Worm (Caenorhabditis elegans) whole organism, mixed stage, embryonic: ENCODE results near the gene ule-2.

ENCODE experiments used
- M03D4.4 ChIP-seq: sonication (generic microtip); optimal IDR thresholded peaks from 2 replicates; lab custom pipeline; 2017; ENCODE audit warnings: mild to moderate bottlenecking, missing genetic modification characterization, missing compliant biosample characterization
- bed-3 ChIP-seq: fragments of 200-800 bp; sonication (Bioruptor generic); optimal IDR thresholded peaks from 3 replicates; lab custom pipeline; 2018; ENCODE audit warnings: mild to moderate bottlenecking, missing genetic modification characterization, moderate library complexity, missing compliant biosample characterization
- blmp-1 ChIP-seq: fragments of 150-350 bp; optimal IDR thresholded peaks from 2 replicates; lab custom pipeline; 2014; ENCODE audit warnings: missing biosample characterization, missing genetic modification characterization
- ceh-39 ChIP-seq: fragments of 150-350 bp; optimal IDR thresholded peaks from 2 replicates; lab custom pipeline; 2014; ENCODE audit warnings: missing biosample characterization, missing genetic modification characterization
- ceh-43 ChIP-seq: fragments of 200-800 bp; sonication (Bioruptor generic); optimal IDR thresholded peaks from 2 replicates; lab custom pipeline; 2018; ENCODE audit warnings: mild to moderate bottlenecking, missing genetic modification characterization, moderate library complexity, missing compliant biosample characterization
- ceh-83 ChIP-seq: fragments of 200-800 bp; sonication (Bioruptor generic); optimal IDR thresholded peaks from 2 replicates; lab custom pipeline; 2018; ENCODE audit warnings: mild to moderate bottlenecking, missing genetic modification characterization, missing compliant biosample characterization
- ces-1 ChIP-seq: fragments of 150-350 bp; optimal IDR thresholded peaks from 2 replicates; lab custom pipeline; 2014; ENCODE audit warnings: missing biosample characterization, missing genetic modification reagents, missing genetic modification characterization
- cnd-1 ChIP-seq: fragments of 200-800 bp; sonication (Bioruptor generic); optimal IDR thresholded peaks from 2 replicates; lab custom pipeline; 2018; ENCODE audit warnings: mild to moderate bottlenecking, missing genetic modification characterization, missing compliant biosample characterization
- drap-1 ChIP-seq: fragments of 200-800 bp; sonication (Bioruptor generic); optimal IDR thresholded peaks from 3 replicates; lab custom pipeline; 2018; ENCODE audit warnings: mild to moderate bottlenecking, missing genetic modification characterization, missing compliant biosample characterization
- elt-1 ChIP-seq: sonication (generic microtip); optimal IDR thresholded peaks from 2 replicates; lab custom pipeline; 2017; ENCODE audit warnings: missing genetic modification characterization, mild to moderate bottlenecking, missing compliant biosample characterization, antibody characterized with exemption, moderate library complexity, borderline replicate concordance; ENCODE audit not compliant: insufficient read depth
- elt-3 ChIP-seq: fragments of 150-350 bp; optimal IDR thresholded peaks from 2 replicates; lab custom pipeline; 2014; ENCODE audit warnings: missing biosample characterization, missing genetic modification characterization
- hlh-1 ChIP-seq: fragments of 150-350 bp; optimal IDR thresholded peaks from 2 replicates; lab custom pipeline; 2014; ENCODE audit warnings: missing biosample characterization, missing genetic modification reagents, missing genetic modification characterization
- lin-13 ChIP-seq: fragments of 150-350 bp; optimal IDR thresholded peaks from 2 replicates; lab custom pipeline; 2014; ENCODE audit warnings: missing biosample characterization, missing genetic modification characterization
- lin-32 ChIP-seq: fragments of 200-800 bp; sonication (Bioruptor generic); optimal IDR thresholded peaks from 2 replicates; lab custom pipeline; 2018; ENCODE audit warnings: mild to moderate bottlenecking, missing genetic modification characterization, missing compliant biosample characterization
- lsy-2 ChIP-seq: fragments of 150-350 bp; optimal IDR thresholded peaks from 2 replicates; lab custom pipeline; 2014; ENCODE audit warnings: missing biosample characterization, missing genetic modification characterization
- mab-5 ChIP-seq: fragments of 150-350 bp; optimal IDR thresholded peaks from 2 replicates; lab custom pipeline; 2014; ENCODE audit warnings: missing biosample characterization, missing genetic modification characterization
- mep-1 ChIP-seq: fragments of 150-350 bp; optimal IDR thresholded peaks from 2 replicates; lab custom pipeline; 2017; ENCODE audit warnings: missing biosample characterization, missing genetic modification reagents, missing genetic modification characterization, inconsistent platforms
- mls-2 ChIP-seq: sonication (generic microtip); optimal IDR thresholded peaks from 2 replicates; lab custom pipeline; 2016; ENCODE audit warnings: mild to moderate bottlenecking, missing genetic modification characterization, moderate library complexity, missing compliant biosample characterization
- nhr-12 ChIP-seq: fragments of 150-350 bp; optimal IDR thresholded peaks from 2 replicates; lab custom pipeline; 2014; ENCODE audit warnings: missing biosample characterization, missing genetic modification characterization
- nhr-2 ChIP-seq: fragments of 150-350 bp; optimal IDR thresholded peaks from 2 replicates; lab custom pipeline; 2014; ENCODE audit warnings: missing biosample characterization, missing genetic modification characterization
- nhr-237 ChIP-seq: fragments of 150-350 bp; optimal IDR thresholded peaks from 2 replicates; lab custom pipeline; 2014; ENCODE audit warnings: missing biosample characterization, missing genetic modification characterization
- pha-4 ChIP-seq: fragments of 150-350 bp; optimal IDR thresholded peaks from 2 replicates; lab custom pipeline; 2018; ENCODE audit warnings: missing biosample characterization, missing genetic modification reagents, missing genetic modification characterization
- sem-2 ChIP-seq: fragments of 200-800 bp; sonication (Bioruptor generic); optimal IDR thresholded peaks from 2 replicates; lab custom pipeline; 2018; ENCODE audit warnings: mild to moderate bottlenecking, missing genetic modification characterization, missing compliant biosample characterization
- sptf-1 ChIP-seq: sonication (generic microtip); optimal IDR thresholded peaks from 2 replicates; lab custom pipeline; 2017; ENCODE audit warnings: mild to moderate bottlenecking, missing genetic modification characterization, moderate library complexity, missing compliant biosample characterization
- tbx-8 ChIP-seq: fragments of 200-800 bp; sonication (Bioruptor generic); optimal IDR thresholded peaks from 2 replicates; lab custom pipeline; 2018; ENCODE audit warnings: mild to moderate bottlenecking, missing genetic modification characterization, moderate library complexity, missing compliant biosample characterization
- unc-120 ChIP-seq: sonication (generic microtip); optimal IDR thresholded peaks from 2 replicates; lab custom pipeline; 2017; ENCODE audit warnings: missing genetic modification characterization, missing compliant biosample characterization; ENCODE audit not compliant: poor library complexity, severe bottlenecking
- unc-39 ChIP-seq: fragments of 150-350 bp; optimal IDR thresholded peaks from 2 replicates; lab custom pipeline; 2014; ENCODE audit warnings: missing biosample characterization, missing genetic modification characterization
- unc-62 ChIP-seq: fragments of 150-350 bp; optimal IDR thresholded peaks from 2 replicates; lab custom pipeline; 2014; ENCODE audit warnings: missing biosample characterization, missing genetic modification reagents, missing genetic modification characterization
- zip-8 ChIP-seq: fragments of 150-350 bp; optimal IDR thresholded peaks from 2 replicates; lab custom pipeline; 2014; ENCODE audit warnings: missing biosample characterization, missing genetic modification characterization
- ztf-11 ChIP-seq: fragments of 150-350 bp; optimal IDR thresholded peaks from 2 replicates; lab custom pipeline; 2014; ENCODE audit warnings: missing biosample characterization, missing genetic modification characterization

Gene ule-2

DNA sequence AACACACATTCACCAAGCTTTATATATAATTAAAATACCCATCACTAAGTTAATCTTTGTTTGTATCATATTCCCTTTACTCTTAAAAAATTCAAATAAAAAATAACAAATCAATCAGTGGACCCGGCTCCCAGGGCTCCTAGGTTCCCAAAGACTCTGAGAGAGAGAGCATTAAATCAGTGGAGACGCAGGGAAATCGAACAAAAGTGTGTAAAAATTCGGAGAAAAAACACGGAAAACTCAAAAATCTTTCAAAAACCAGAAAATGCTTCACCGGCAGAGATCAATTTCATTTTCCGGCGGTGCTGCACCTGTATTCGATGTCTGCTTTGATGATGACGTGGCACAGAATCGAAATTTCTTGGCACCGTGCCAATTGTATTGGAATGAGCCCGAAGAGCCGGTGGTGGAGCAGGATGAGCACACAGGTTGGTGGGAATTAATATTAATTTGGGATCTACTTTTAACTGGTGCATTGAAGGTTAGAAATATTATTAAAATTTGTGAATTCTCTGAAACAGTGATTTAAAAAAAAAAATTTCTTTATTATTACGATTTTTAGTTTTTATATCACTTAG is 23.2 kb downstream of the ule-2 start, which contains the start of gene anoh-2:
anoh-2 (plus strand) TSS at position 255 of the 578 bp plus-strand sequence.
- no peak for TF ChIP-seq zip-8
- TF ChIP-seq unc-120 (tag; lab: Kevin White, UChicago), result no peak
- no peak for TF ChIP-seq ceh-39
- TF ChIP-seq M03D4.4 (tag; lab: Kevin White, UChicago), result no peak
- no peak for TF ChIP-seq hlh-1 (tag; lab: Kevin White, UChicago)
- no peak for TF ChIP-seq mab-5 (tag; lab: Kevin White, UChicago)
- TF ChIP-seq ceh-83 (GFP tag; lab: Kevin White, UChicago), result no peak
- TF ChIP-seq mls-2 (tag; lab: Kevin White, UChicago), result no peak
- TF ChIP-seq ces-1 (GFP tag; lab: Kevin White, UChicago), result no peak
- TF ChIP-seq elt-3 (tag; lab: Kevin White, UChicago), result no peak
- TF ChIP-seq lsy-2 (tag; lab: Kevin White, UChicago), result no peak
- TF ChIP-seq nhr-237, result no peak
- TF ChIP-seq cnd-1 (tag; lab: Kevin White, UChicago), result no peak
- no peak for TF ChIP-seq pha-4
- TF ChIP-seq nhr-2 (tag; lab: Kevin White, UChicago), result no peak
- no peak for TF ChIP-seq nhr-12 (tag; lab: Kevin White, UChicago)
- TF ChIP-seq bed-3 (GFP tag; lab: Kevin White, UChicago), result no peak
- no peak for TF ChIP-seq drap-1 (GFP tag; lab: Kevin White, UChicago)
- no peak for TF ChIP-seq ztf-11 (tag; lab: Kevin White, UChicago)

ce11 chrIV:14658927-14659326 is 24.0 kb downstream of the ule-2 start:
- TF ChIP-seq nhr-237 (no peak), drap-1 (GFP tag; lab: Kevin White, UChicago) (no peak), ztf-11 (tag; lab: Kevin White, UChicago) (no peak), bed-3 (GFP tag; lab: Kevin White, UChicago) (no peak), lin-32 (GFP tag; lab: Kevin White, UChicago) (no peak), pha-4 (no peak), mls-2 (tag; lab: Kevin White, UChicago) (no peak), blmp-1 (tag; lab: Kevin White, UChicago) (no peak), ceh-43 (GFP tag; lab: Kevin White, UChicago) (no peak), mab-5 (tag; lab: Kevin White, UChicago) (no peak), sptf-1 (no peak), unc-39 (tag; lab: Kevin White, UChicago) (no peak), zip-8 (no peak), lin-13 (tag; lab: Kevin White, UChicago) (no peak), tbx-8 (GFP tag; lab: Kevin White, UChicago) (no peak)

DNA sequence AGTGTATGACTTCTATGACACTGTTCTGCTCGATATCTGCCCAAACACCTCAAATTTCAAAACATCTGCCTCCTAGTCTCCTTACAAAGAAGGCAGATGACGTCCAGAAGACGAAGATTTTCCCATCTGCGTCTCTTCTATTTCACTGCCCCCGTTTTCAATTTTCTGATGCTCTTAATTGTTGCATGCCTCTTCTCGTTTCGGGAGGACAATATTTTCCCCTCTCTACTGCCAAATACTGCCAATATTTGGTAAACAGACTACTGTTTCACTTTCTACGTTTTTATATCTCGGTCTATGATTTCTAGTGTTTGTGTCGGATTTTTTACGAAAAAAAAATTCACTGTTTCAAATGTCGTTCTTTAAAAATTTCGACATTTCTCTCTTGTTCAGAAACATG is 26.4 kb downstream of the ule-2 start:
- TF ChIP-seq ces-1 (GFP tag; lab: Kevin White, UChicago) (peak; percentile 61), unc-62 (no peak)
- TF ChIP-seq, all 35 proteins: peak for 1

ce11 chrIV:14675789-14676188 is 40.9 kb downstream of the ule-2 start:
- TF ChIP-seq sem-2 (GFP tag; lab: Kevin White, UChicago) (no peak), ceh-39 (no peak), elt-1 (peak; percentile 32)

DNA sequence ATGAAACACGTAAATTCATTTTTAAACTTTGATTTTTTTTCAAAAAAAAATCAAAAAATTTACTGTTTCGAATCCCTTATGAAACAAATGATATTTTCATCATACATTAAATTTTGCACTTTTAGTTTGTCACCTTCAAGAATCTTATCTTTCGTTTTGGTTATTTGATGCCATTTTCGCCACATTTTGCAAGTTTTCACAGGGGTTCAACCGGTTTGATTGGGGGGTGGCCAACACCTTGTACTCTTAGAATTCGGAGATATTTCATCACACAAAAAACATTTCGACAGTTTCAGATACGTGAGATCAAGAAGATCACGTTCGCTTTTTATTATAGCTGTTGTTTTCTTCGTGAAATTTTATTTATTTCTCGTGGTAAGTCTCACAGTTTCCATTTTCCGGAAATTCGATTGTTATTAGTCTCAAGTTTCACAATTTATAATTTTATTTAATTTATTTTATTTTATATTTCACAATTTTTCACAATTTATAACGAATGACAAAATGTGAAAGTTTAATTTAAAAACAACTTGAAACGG is 42.2 kb downstream of the ule-2 start, which contains the start of gene Y57G11C.31:
Y57G11C.31 (plus strand) TSS at position 276 of the 539 bp plus-strand sequence.
- TF ChIP-seq mep-1, result no peak
- TF ChIP-seq mls-2 (tag; lab: Kevin White, UChicago), result no peak
- no peak for TF ChIP-seq bed-3 (GFP tag; lab: Kevin White, UChicago)
- no peak for TF ChIP-seq nhr-2 (tag; lab: Kevin White, UChicago)
- no peak for TF ChIP-seq pha-4
- TF ChIP-seq nhr-12 (tag; lab: Kevin White, UChicago), result no peak
- TF ChIP-seq mab-5 (tag; lab: Kevin White, UChicago), result no peak
- TF ChIP-seq unc-62, result no peak
- TF ChIP-seq nhr-237, result no peak
